Worm (Caenorhabditis elegans): ENCODE data around the gene coel-1.

Gene coel-1

ce11 chrX:4222200-4222599 lies 43.3 kb upstream of the coel-1 start:
- no peak for TF ChIP-seq R02D3.7 (tag; optimal IDR thresholded peaks at IDR 0.05)
- no peak for TF ChIP-seq lin-11 (tag; optimal IDR thresholded peaks at IDR 0.05)
- no peak for TF ChIP-seq F13H6.1 (tag; optimal IDR thresholded peaks at IDR 0.05)
- TF ChIP-seq fos-1 (tag; optimal IDR thresholded peaks at IDR 0.05): peak; percentile 74
- TF ChIP-seq lsy-2 (tag; optimal IDR thresholded peaks at IDR 0.05): peak in 1 of 2 experiments; percentile 68
- peak; percentile 14 for TF ChIP-seq C34F6.9 (tag; optimal IDR thresholded peaks at IDR 0.05)
- TF ChIP-seq elt-1 (tag; optimal IDR thresholded peaks at IDR 0.05): no peak
- TF ChIP-seq crh-2 (tag; optimal IDR thresholded peaks at IDR 0.05): no peak
- no peak for TF ChIP-seq nhr-12 (tag; optimal IDR thresholded peaks at IDR 0.05)

- TF ChIP-seq ztf-11 (tag; optimal IDR thresholded peaks at IDR 0.05): no peak
- no peak for TF ChIP-seq fos-1 (tag; optimal IDR thresholded peaks at IDR 0.05)
- no peak for TF ChIP-seq mbf-1 (tag; optimal IDR thresholded peaks at IDR 0.05)
- TF ChIP-seq sem-4 (tag; optimal IDR thresholded peaks at IDR 0.05): peak; percentile 85
- TF ChIP-seq C34F6.9 (tag; optimal IDR thresholded peaks at IDR 0.05): peak; percentile 62
- TF ChIP-seq lin-39 (tag; optimal IDR thresholded peaks at IDR 0.05): no peak
- peak; percentile 34 for TF ChIP-seq nhr-237 (tag; optimal IDR thresholded peaks at IDR 0.05)
- peak; percentile 42 for TF ChIP-seq unc-62 (GFP tag; optimal IDR thresholded peaks at IDR 0.05)
- TF ChIP-seq nhr-11 (tag; optimal IDR thresholded peaks at IDR 0.05): no peak
- TF ChIP-seq skn-1 (tag; optimal IDR thresholded peaks at IDR 0.05): no peak
- TF ChIP-seq blmp-1 (tag; optimal IDR thresholded peaks at IDR 0.05; ENCODE audit: insufficient read depth): no peak
- TF ChIP-seq nhr-10 (tag; optimal IDR thresholded peaks at IDR 0.05): peak; percentile 36
- peak; percentile 63 for TF ChIP-seq ama-1 (optimal IDR thresholded peaks at IDR 0.05)
- TF ChIP-seq sma-9 (GFP tag; optimal IDR thresholded peaks at IDR 0.05): peak; percentile 83
- TF ChIP-seq sma-9 (tag; optimal IDR thresholded peaks at IDR 0.05): no peak
- TF ChIP-seq nhr-25 (tag; optimal IDR thresholded peaks at IDR 0.05): peak; percentile 77
- TF ChIP-seq ceh-82 (tag; optimal IDR thresholded peaks at IDR 0.05): no peak
- TF ChIP-seq zag-1 (tag; optimal IDR thresholded peaks at IDR 0.05): no peak
- TF ChIP-seq ZK546.5 (tag; optimal IDR thresholded peaks at IDR 0.05): no peak
- TF ChIP-seq unc-39 (tag; optimal IDR thresholded peaks at IDR 0.05): no peak
- TF ChIP-seq nhr-129 (tag; optimal IDR thresholded peaks at IDR 0.05): peak; percentile 73
- TF ChIP-seq lin-13 (GFP tag; optimal IDR thresholded peaks at IDR 0.05): peak; percentile 48
- peak; percentile 82 for TF ChIP-seq mab-5 (tag; optimal IDR thresholded peaks at IDR 0.05)
- TF ChIP-seq peb-1 (tag; optimal IDR thresholded peaks at IDR 0.05): no peak
- TF ChIP-seq nhr-6 (tag; optimal IDR thresholded peaks at IDR 0.05): peak; percentile 86
- TF ChIP-seq sma-3 (GFP tag; optimal IDR thresholded peaks at IDR 0.05): peak; percentile 94
- peak; percentile 80 for TF ChIP-seq ztf-4 (tag; optimal IDR thresholded peaks at IDR 0.05)
- TF ChIP-seq aly-2 (tag; optimal IDR thresholded peaks at IDR 0.05): no peak
- peak; percentile 39 for TF ChIP-seq snpc-4 (tag; optimal IDR thresholded peaks at IDR 0.05)
- TF ChIP-seq dmd-4 (tag; optimal IDR thresholded peaks at IDR 0.05): no peak
- TF ChIP-seq crh-2 (tag; optimal IDR thresholded peaks at IDR 0.05): peak; percentile 76
- TF ChIP-seq nhr-23 (tag; optimal IDR thresholded peaks at IDR 0.05): no peak
- TF ChIP-seq elt-3 (tag; optimal IDR thresholded peaks at IDR 0.05): no peak
- TF ChIP-seq elt-1 (tag; optimal IDR thresholded peaks at IDR 0.05): peak; percentile 44
- TF ChIP-seq nhr-77 (tag; optimal IDR thresholded peaks at IDR 0.05): no peak
- TF ChIP-seq ceh-16 (tag; optimal IDR thresholded peaks at IDR 0.05): peak; percentile 14
- peak; percentile 77 for TF ChIP-seq lin-11 (tag; optimal IDR thresholded peaks at IDR 0.05)
- TF ChIP-seq unc-55 (GFP tag; optimal IDR thresholded peaks at IDR 0.05): peak; percentile 49
- peak; percentile 76 for TF ChIP-seq gmeb-1 (tag; optimal IDR thresholded peaks at IDR 0.05)
- TF ChIP-seq nhr-12 (tag; optimal IDR thresholded peaks at IDR 0.05): no peak
- peak; percentile 97 for TF ChIP-seq F13H6.1 (tag; optimal IDR thresholded peaks at IDR 0.05)
- peak; percentile 79 for TF ChIP-seq Y55F3AM.14 (GFP tag; optimal IDR thresholded peaks at IDR 0.05)
- TF ChIP-seq ztf-1 (GFP tag; conservative IDR thresholded peaks at IDR 0.05): no peak
- peak; percentile 39 to 81 for TF ChIP-seq lsy-2 (tag; optimal IDR thresholded peaks at IDR 0.05)
- peak; percentile 84 for TF ChIP-seq egl-27 (tag; optimal IDR thresholded peaks at IDR 0.05)
- peak; percentile 44 to 66 for TF ChIP-seq mdl-1 (tag; optimal IDR thresholded peaks at IDR 0.05)
- TF ChIP-seq nhr-21 (tag; optimal IDR thresholded peaks at IDR 0.05): peak; percentile 91
Measured at ce11 chrX:4222779-4223387, 42.6 kb upstream of the coel-1 start.
